Fruit fly (Drosophila melanogaster) Kc167 (cell line): ENCODE measurements around the gene Gyc89Db.

Source experiments
- Myc ChIP-seq: fragments of >200 bp; optimal IDR thresholded peaks from 2 replicates; lab custom pipeline; 2017; ENCODE audit warnings: missing external identifiers
- h ChIP-seq: fragments of >200 bp; optimal IDR thresholded peaks from 3 replicates; lab custom pipeline; 2018; ENCODE audit warnings: missing external identifiers
- insv ChIP-seq: fragments of >200 bp; optimal IDR thresholded peaks from 3 replicates; lab custom pipeline; 2018; ENCODE audit warnings: missing external identifiers
- psq ChIP-seq: fragments of >200 bp; optimal IDR thresholded peaks from 2 replicates; lab custom pipeline; 2017; ENCODE audit warnings: missing external identifiers
- ttk ChIP-seq: sonication (Bioruptor generic); optimal IDR thresholded peaks from 2 replicates; lab custom pipeline; 2017; ENCODE audit warnings: missing external identifiers

- TF ChIP-seq h (lab: Kevin White, UChicago) (no peak), Myc (lab: Kevin White, UChicago) (no peak), psq (lab: Kevin White, UChicago) (no peak), insv (lab: Kevin White, UChicago) (no peak), ttk (lab: Kevin White, UChicago) (no peak)
These were observed 49.4 kb upstream of the Gyc89Db start for dm6 chr3R:16427520-16427919.
